Fruit fly (Drosophila melanogaster): ENCODE data around the gene GstO1.

GstO1 gene

dm6 chr3L:8554024-8554642 lies 29.5 kb upstream of the GstO1 start:
- no peak for TF ChIP-seq hkb (optimal IDR thresholded peaks at IDR 0.05)
- TF ChIP-seq hkb (GFP tag; IDR thresholded peaks at IDR 0.05) = 0 out of 2 replicates have a peak, but pooled peaks have one; percentile 17
- TF ChIP-seq sisA (GFP tag; IDR thresholded peaks at IDR 0.05) = no peak
- TF ChIP-seq CG7556 (GFP tag; optimal IDR thresholded peaks at IDR 0.05) = no peak
- TF ChIP-seq CoRest (tag; optimal IDR thresholded peaks at IDR 0.05) = no peak
- no peak for TF ChIP-seq CG10267 (tag; optimal IDR thresholded peaks at IDR 0.05)
- 0 out of 2 replicates have a peak, but pooled peaks have one; percentile 43 for TF ChIP-seq ara (GFP tag; IDR thresholded peaks at IDR 0.05)
- TF ChIP-seq CG4282 (GFP tag; optimal IDR thresholded peaks at IDR 0.05) = no peak
- no peak for TF ChIP-seq wor (GFP tag; IDR thresholded peaks at IDR 0.05)
- no peak for TF ChIP-seq H2.0 (GFP tag; IDR thresholded peaks at IDR 0.05)
- TF ChIP-seq twi (tag; optimal IDR thresholded peaks at IDR 0.05) = peak; percentile 83
- TF ChIP-seq CG12659 (GFP tag; optimal IDR thresholded peaks at IDR 0.05) = no peak
- TF ChIP-seq sr (GFP tag; IDR thresholded peaks at IDR 0.05) = peak; percentile 94
- TF ChIP-seq CG9437 (GFP tag; optimal IDR thresholded peaks at IDR 0.05) = no peak
- no peak for TF ChIP-seq CG1647 (GFP tag; optimal IDR thresholded peaks at IDR 0.05)
- no peak for TF ChIP-seq Jarid2 (GFP tag; optimal IDR thresholded peaks at IDR 0.05)
- peak; percentile 49 for TF ChIP-seq mirr (GFP tag; optimal IDR thresholded peaks at IDR 0.05)
- TF ChIP-seq Drgx (GFP tag; IDR thresholded peaks at IDR 0.05) = no peak
- no peak for TF ChIP-seq kah (GFP tag; optimal IDR thresholded peaks at IDR 0.05)
- TF ChIP-seq toy (GFP tag; IDR thresholded peaks at IDR 0.05) = no peak
- no peak for TF ChIP-seq CG17612 (GFP tag; IDR thresholded peaks at IDR 0.05)
- no peak for TF ChIP-seq crol (GFP tag; IDR thresholded peaks at IDR 0.05)
- no peak for TF ChIP-seq CG6854 (GFP tag; optimal IDR thresholded peaks at IDR 0.05)
- peak; percentile 89 for TF ChIP-seq chinmo (GFP tag; IDR thresholded peaks at IDR 0.05; ENCODE audit: partially characterized antibody)
- TF ChIP-seq kay (GFP tag; optimal IDR thresholded peaks at IDR 0.05) = no peak
- peak; percentile 68 for TF ChIP-seq sd (tag; optimal IDR thresholded peaks at IDR 0.05)
- no peak for TF ChIP-seq dm (GFP tag; optimal IDR thresholded peaks at IDR 0.05)
- TF ChIP-seq H15 (GFP tag; IDR thresholded peaks at IDR 0.05) = no peak
- no peak for TF ChIP-seq Gsc (GFP tag; IDR thresholded peaks at IDR 0.05)
- TF ChIP-seq Taf1 (GFP tag; IDR thresholded peaks at IDR 0.05) = no peak
- no peak for TF ChIP-seq al (GFP tag; IDR thresholded peaks at IDR 0.05)
- TF ChIP-seq CG15073 (GFP tag; optimal IDR thresholded peaks at IDR 0.05) = no peak
- TF ChIP-seq usp (GFP tag; optimal IDR thresholded peaks at IDR 0.05) = no peak
- TF ChIP-seq Sox102F (GFP tag; optimal IDR thresholded peaks at IDR 0.05) = no peak
- no peak for TF ChIP-seq CG4617 (GFP tag; optimal IDR thresholded peaks at IDR 0.05; ENCODE audit: borderline replicate concordance)
- no peak for TF ChIP-seq CG7745 (tag; optimal IDR thresholded peaks at IDR 0.05)
- TF ChIP-seq CG10431 (GFP tag; optimal IDR thresholded peaks at IDR 0.05) = no peak
- peak; percentile 72 for TF ChIP-seq Blimp-1 (GFP tag; optimal IDR thresholded peaks at IDR 0.05)
- TF ChIP-seq nau (GFP tag; optimal IDR thresholded peaks at IDR 0.05) = no peak
- TF ChIP-seq CG15696 (tag; optimal IDR thresholded peaks at IDR 0.05) = no peak
- TF ChIP-seq BEAF-32 (GFP tag; optimal IDR thresholded peaks at IDR 0.05) = no peak
- TF ChIP-seq CG6654 (GFP tag; optimal IDR thresholded peaks at IDR 0.05) = no peak
- no peak for TF ChIP-seq insv (GFP tag; optimal IDR thresholded peaks at IDR 0.05)
- TF ChIP-seq CG12391 (tag; optimal IDR thresholded peaks at IDR 0.05) = no peak
- TF ChIP-seq CG12769 (tag; optimal IDR thresholded peaks at IDR 0.05) = peak; percentile 13
- TF ChIP-seq sna (GFP tag; IDR thresholded peaks at IDR 0.05; ENCODE audit: partially characterized antibody) = no peak
- no peak for TF ChIP-seq Hand (GFP tag; optimal IDR thresholded peaks at IDR 0.05)
- TF ChIP-seq CG9609 (GFP tag; optimal IDR thresholded peaks at IDR 0.05) = no peak
- TF ChIP-seq jumu (GFP tag; optimal IDR thresholded peaks at IDR 0.05) = no peak
- TF ChIP-seq gfzf (GFP tag; optimal IDR thresholded peaks at IDR 0.05) = no peak
- TF ChIP-seq GATAe (GFP tag; conservative IDR thresholded peaks at IDR 0.05) = peak; percentile 42; the same call in 1 of the 2 replicates

Data from whole organism, embryonic.